Worm (Caenorhabditis elegans) whole organism, late embryonic: ENCODE measurements around the gene C44B12.6.

Source experiments
- C08G9.2 ChIP-seq: sonication (generic microtip); optimal IDR thresholded peaks from 2 replicates; lab custom pipeline; 2016; ENCODE audit warnings: mild to moderate bottlenecking, missing genetic modification characterization, moderate library complexity, missing compliant biosample characterization
- C38D4.7 ChIP-seq: fragments of 200-800 bp; sonication (Bioruptor generic); optimal IDR thresholded peaks from 2 replicates; lab custom pipeline; 2018; ENCODE audit warnings: mild to moderate bottlenecking, missing genetic modification characterization, moderate library complexity, missing compliant biosample characterization
- F13H6.1 ChIP-seq: sonication (generic microtip); optimal IDR thresholded peaks from 2 replicates; lab custom pipeline; 2016; ENCODE audit warnings: missing genetic modification characterization, missing compliant biosample characterization
- K02D7.2 ChIP-seq: sonication (generic microtip); optimal IDR thresholded peaks from 2 replicates; lab custom pipeline; 2017; ENCODE audit warnings: mild to moderate bottlenecking, missing genetic modification characterization, missing compliant biosample characterization
- T23F11.4 ChIP-seq: fragments of 200-800 bp; sonication (Bioruptor generic); optimal IDR thresholded peaks from 2 replicates; lab custom pipeline; 2018; ENCODE audit warnings: mild to moderate bottlenecking, missing genetic modification characterization, missing compliant biosample characterization
- ahr-1 ChIP-seq: sonication (generic microtip); optimal IDR thresholded peaks from 2 replicates; lab custom pipeline; 2016; ENCODE audit warnings: missing genetic modification characterization, missing compliant biosample characterization
- ama-1 ChIP-seq: fragments of 150-350 bp; optimal IDR thresholded peaks from 2 replicates; lab custom pipeline; 2014
- ceh-22 ChIP-seq: sonication (generic microtip); optimal IDR thresholded peaks from 2 replicates; lab custom pipeline; 2017; ENCODE audit warnings: missing biosample characterization, missing genetic modification characterization
- ceh-24 ChIP-seq: sonication (generic microtip); optimal IDR thresholded peaks from 2 replicates; lab custom pipeline; 2016; ENCODE audit warnings: mild to moderate bottlenecking, missing genetic modification characterization, missing compliant biosample characterization
- ceh-31 ChIP-seq: sonication (generic microtip); optimal IDR thresholded peaks from 2 replicates; lab custom pipeline; 2016; ENCODE audit warnings: missing genetic modification characterization, missing compliant biosample characterization
- che-1 ChIP-seq: sonication (generic microtip); optimal IDR thresholded peaks from 2 replicates; lab custom pipeline; 2016; ENCODE audit warnings: mild to moderate bottlenecking, missing genetic modification characterization, missing compliant biosample characterization
- dve-1 ChIP-seq: sonication (generic microtip); optimal IDR thresholded peaks from 2 replicates; lab custom pipeline; 2017; ENCODE audit warnings: antibody characterized with exemption, mild to moderate bottlenecking, missing genetic modification characterization, missing compliant biosample characterization
- elt-2 ChIP-seq: sonication (generic microtip); optimal IDR thresholded peaks from 2 replicates; lab custom pipeline; 2016; ENCODE audit warnings: missing genetic modification reagents, missing genetic modification characterization, missing compliant biosample characterization
- elt-4 ChIP-seq: sonication (generic microtip); optimal IDR thresholded peaks from 2 replicates; lab custom pipeline; 2016; ENCODE audit warnings: missing genetic modification characterization, missing compliant biosample characterization
- eyg-1 ChIP-seq: sonication (generic microtip); optimal IDR thresholded peaks from 2 replicates; lab custom pipeline; 2016; ENCODE audit warnings: missing genotype, missing genetic modification characterization, missing compliant biosample characterization
- gmeb-2 ChIP-seq: sonication (generic microtip); optimal IDR thresholded peaks from 2 replicates; lab custom pipeline; 2016; ENCODE audit warnings: missing genetic modification characterization, inconsistent platforms, missing compliant biosample characterization
- hlh-13 ChIP-seq: fragments of 200-800 bp; sonication (Bioruptor generic); optimal IDR thresholded peaks from 2 replicates; lab custom pipeline; 2018; ENCODE audit warnings: mild to moderate bottlenecking, missing genetic modification characterization, missing compliant biosample characterization
- hlh-15 ChIP-seq: sonication (generic microtip); optimal IDR thresholded peaks from 2 replicates; lab custom pipeline; 2016; ENCODE audit warnings: missing genetic modification characterization, missing compliant biosample characterization
- hlh-30 ChIP-seq: sonication (generic microtip); optimal IDR thresholded peaks from 2 replicates; lab custom pipeline; 2017; ENCODE audit warnings: antibody characterized with exemption, missing genetic modification characterization, missing compliant biosample characterization; ENCODE audit not compliant: insufficient read depth
- hlh-6 ChIP-seq: sonication (generic microtip); optimal IDR thresholded peaks from 2 replicates; lab custom pipeline; 2016; ENCODE audit warnings: missing genotype, missing genetic modification characterization, missing compliant biosample characterization
- hlh-8 ChIP-seq: sonication (generic microtip); optimal IDR thresholded peaks from 2 replicates; lab custom pipeline; 2016; ENCODE audit warnings: missing genotype, missing genetic modification characterization, missing compliant biosample characterization
- lim-6 ChIP-seq: sonication (generic microtip); optimal IDR thresholded peaks from 2 replicates; lab custom pipeline; 2016; ENCODE audit warnings: missing genetic modification characterization, missing compliant biosample characterization
- lin-11 ChIP-seq: fragments of 200-800 bp; sonication (Bioruptor generic); optimal IDR thresholded peaks from 2 replicates; lab custom pipeline; 2018; ENCODE audit warnings: mild to moderate bottlenecking, missing genetic modification characterization, missing compliant biosample characterization
- madf-2 ChIP-seq: sonication (generic microtip); optimal IDR thresholded peaks from 2 replicates; lab custom pipeline; 2017; ENCODE audit warnings: missing genetic modification characterization, missing compliant biosample characterization
- mec-3 ChIP-seq: sonication (generic microtip); optimal IDR thresholded peaks from 2 replicates; lab custom pipeline; 2016; ENCODE audit warnings: borderline replicate concordance, missing genetic modification characterization, missing compliant biosample characterization
- nfya-1 ChIP-seq: sonication (generic microtip); optimal IDR thresholded peaks from 2 replicates; lab custom pipeline; 2017; ENCODE audit warnings: missing genetic modification characterization, mild to moderate bottlenecking, missing compliant biosample characterization, antibody characterized with exemption, moderate library complexity
- nhr-11 ChIP-seq: fragments of 150-350 bp; optimal IDR thresholded peaks from 2 replicates; lab custom pipeline; 2014; ENCODE audit warnings: missing biosample characterization, missing genetic modification characterization
- npax-4 ChIP-seq: sonication (generic microtip); optimal IDR thresholded peaks from 2 replicates; lab custom pipeline; 2016; ENCODE audit warnings: missing genetic modification characterization, missing compliant biosample characterization
- odd-2 ChIP-seq: sonication (generic microtip); optimal IDR thresholded peaks from 2 replicates; lab custom pipeline; 2017; ENCODE audit warnings: antibody characterized with exemption, mild to moderate bottlenecking, missing genetic modification characterization, missing compliant biosample characterization
- pag-3 ChIP-seq: sonication (generic microtip); optimal IDR thresholded peaks from 2 replicates; lab custom pipeline; 2016; ENCODE audit warnings: missing compliant biosample characterization, missing genetic modification characterization, borderline replicate concordance
- pat-9 ChIP-seq: fragments of 200-800 bp; sonication (Bioruptor generic); optimal IDR thresholded peaks from 2 replicates; lab custom pipeline; 2018; ENCODE audit warnings: mild to moderate bottlenecking, missing genetic modification characterization, moderate library complexity, missing compliant biosample characterization
- pax-1 ChIP-seq: fragments of 150-350 bp; optimal IDR thresholded peaks from 2 replicates; lab custom pipeline; 2014; ENCODE audit warnings: missing biosample characterization, missing genetic modification characterization
- pha-2 ChIP-seq: sonication (generic microtip); optimal IDR thresholded peaks from 2 replicates; lab custom pipeline; 2017; ENCODE audit warnings: mild to moderate bottlenecking, missing genetic modification characterization, missing compliant biosample characterization
- pros-1 ChIP-seq: fragments of 150-350 bp; optimal IDR thresholded peaks from 2 replicates; lab custom pipeline; 2014; ENCODE audit warnings: missing biosample characterization, missing genetic modification reagents, missing genetic modification characterization
- rnt-1 ChIP-seq: sonication (generic microtip); optimal IDR thresholded peaks from 2 replicates; lab custom pipeline; 2016; ENCODE audit warnings: missing genetic modification characterization, missing compliant biosample characterization
- sox-2 ChIP-seq: fragments of 200-800 bp; sonication (Bioruptor generic); IDR thresholded peaks from 2 replicates; pipeline ENCODE4 v1.3.6; 2022; ENCODE audit warnings: missing genetic modification reagents, missing genetic modification characterization, missing compliant biosample characterization
- sox-4 ChIP-seq: sonication (generic microtip); optimal IDR thresholded peaks from 2 replicates; lab custom pipeline; 2017; ENCODE audit warnings: mild to moderate bottlenecking, missing genetic modification characterization, inconsistent platforms, missing compliant biosample characterization
- tbx-7 ChIP-seq: sonication (generic microtip); optimal IDR thresholded peaks from 2 replicates; lab custom pipeline; 2016; ENCODE audit warnings: missing genotype, missing genetic modification characterization, missing compliant biosample characterization
- ttx-3 ChIP-seq: sonication (generic microtip); optimal IDR thresholded peaks from 2 replicates; lab custom pipeline; 2016; ENCODE audit warnings: missing genetic modification reagents, missing genetic modification characterization, missing compliant biosample characterization
- unc-3 ChIP-seq, 2 experiments: fragments of 200-800 bp in 1 of 2; sonication (Bioruptor generic) in 1 of 2; sonication (generic microtip) in 1 of 2; conservative IDR thresholded peaks in 1 of 2; optimal IDR thresholded peaks in 1 of 2; 2 replicates each; pipeline versions ENCODE4 v1.3.6 to Lab custom; 2016 to 2022; ENCODE audit warnings: missing compliant biosample characterization in 2 of 2, missing genetic modification characterization in 2 of 2, missing genetic modification reagents in 1 of 2
- unc-55 ChIP-seq: sonication (generic microtip); optimal IDR thresholded peaks from 2 replicates; lab custom pipeline; 2017; ENCODE audit warnings: missing biosample characterization, missing genetic modification reagents, missing genetic modification characterization
- zip-5 ChIP-seq: sonication (generic microtip); optimal IDR thresholded peaks from 2 replicates; lab custom pipeline; 2016; ENCODE audit warnings: missing genetic modification characterization, missing compliant biosample characterization
- ztf-16 ChIP-seq: sonication (generic microtip); optimal IDR thresholded peaks from 2 replicates; lab custom pipeline; 2017; ENCODE audit warnings: missing genetic modification characterization, missing compliant biosample characterization

The C44B12.6 gene

ce11 chrIV:1168311-1168965 lies 31.9 kb upstream of the C44B12.6 start:
- TF ChIP-seq pha-2 (tag; lab: Kevin White, UChicago) (no peak), elt-4 (tag; lab: Kevin White, UChicago) (no peak), rnt-1 (tag; lab: Kevin White, UChicago) (peak; percentile 1), eyg-1 (no peak), npax-4 (tag; lab: Kevin White, UChicago) (no peak), ceh-22 (tag; lab: Kevin White, UChicago) (no peak), pros-1 (tag; lab: Kevin White, UChicago) (peak; percentile 5), ttx-3 (no peak), ceh-24 (tag; lab: Kevin White, UChicago) (no peak), nhr-11 (tag; lab: Kevin White, UChicago) (no peak), ztf-16 (tag; lab: Kevin White, UChicago) (no peak), madf-2 (tag; lab: Kevin White, UChicago) (no peak), lin-11 (no peak), nfya-1 (peak; percentile 20), hlh-15 (no peak), odd-2 (tag; lab: Kevin White, UChicago) (no peak), ceh-31 (no peak), hlh-13 (GFP tag; lab: Kevin White, UChicago) (no peak), sox-2 (no peak), dve-1 (tag; lab: Kevin White, UChicago) (no peak), K02D7.2 (tag; lab: Kevin White, UChicago) (no peak), hlh-30 (peak; percentile 67), ahr-1 (tag; lab: Kevin White, UChicago) (no peak), elt-2 (tag; lab: Kevin White, UChicago) (no peak), mec-3 (tag; lab: Kevin White, UChicago) (no peak), pat-9 (tag; lab: Kevin White, UChicago) (no peak), C08G9.2 (no peak), hlh-8 (tag; lab: Kevin White, UChicago) (no peak), gmeb-2 (tag; lab: Kevin White, UChicago) (no peak), sox-4 (tag; lab: Kevin White, UChicago) (no peak), pax-1 (tag; lab: Kevin White, UChicago) (no peak), zip-5 (tag; lab: Kevin White, UChicago) (no peak), ama-1 (lab: Kevin White, UChicago) (no peak), C38D4.7 (GFP tag; lab: Kevin White, UChicago) (no peak), pag-3 (tag; lab: Kevin White, UChicago) (no peak), che-1 (no peak), T23F11.4 (GFP tag; lab: Kevin White, UChicago) (no peak), lim-6 (tag; lab: Kevin White, UChicago) (no peak), unc-55 (GFP tag; lab: Kevin White, UChicago) (peak; percentile 20), tbx-7 (tag; lab: Kevin White, UChicago) (no peak), unc-3 (GFP tag; conservative IDR thresholded peaks at IDR 0.05; lab: Robert Waterston, UW) (no peak), unc-3 (tag; optimal IDR thresholded peaks at IDR 0.05; lab: Kevin White, UChicago) (no peak), hlh-6 (tag; lab: Kevin White, UChicago) (no peak), F13H6.1 (tag; lab: Kevin White, UChicago) (no peak)
